Fruit fly (Drosophila melanogaster) whole organism, adult: ENCODE measurements around the gene CG31343.
"Not testable (repeated sequence)": the region's sequence is repeated elsewhere in the genome, so short reads cannot be mapped to it uniquely, and the experiment has no call there.

Experiments
- CG11617 ChIP-seq: fragments of 200-800 bp; sonication (Bioruptor generic); optimal IDR thresholded peaks from 2 replicates; lab custom pipeline; 2017; ENCODE audit warnings: mild to moderate bottlenecking, missing biosample characterization, missing genetic modification reagents, missing genetic modification characterization
- CG14711 ChIP-seq: fragments of 200-800 bp; sonication (Bioruptor generic); optimal IDR thresholded peaks from 2 replicates; lab custom pipeline; 2018; ENCODE audit warnings: missing biosample characterization, mild to moderate bottlenecking, missing genetic modification characterization, moderate library complexity
- CG1620 ChIP-seq: fragments of 200-800 bp; sonication (Bioruptor generic); optimal IDR thresholded peaks from 2 replicates; lab custom pipeline; 2016; ENCODE audit warnings: missing biosample characterization, missing genetic modification characterization
- CG33017 ChIP-seq: fragments of 200-800 bp; sonication (Bioruptor generic); optimal IDR thresholded peaks from 2 replicates; lab custom pipeline; 2018; ENCODE audit warnings: missing biosample characterization, mild to moderate bottlenecking, missing genetic modification characterization, moderate library complexity
- CG5204 ChIP-seq: fragments of 200-800 bp; sonication (Bioruptor generic); optimal IDR thresholded peaks from 2 replicates; lab custom pipeline; 2016; ENCODE audit warnings: missing biosample characterization, missing genetic modification characterization
- CG7045 ChIP-seq: fragments of 200-800 bp; sonication (Bioruptor generic); optimal IDR thresholded peaks from 2 replicates; lab custom pipeline; 2017; ENCODE audit warnings: missing biosample characterization, mild to moderate bottlenecking, missing genetic modification characterization
- CG7101 ChIP-seq: fragments of 200-800 bp; sonication (Bioruptor generic); optimal IDR thresholded peaks from 2 replicates; lab custom pipeline; 2018; ENCODE audit warnings: missing biosample characterization, mild to moderate bottlenecking, missing genetic modification characterization, moderate library complexity
- Clk ChIP-seq: fragments of 200-800 bp; sonication (Bioruptor generic); optimal IDR thresholded peaks from 2 replicates; lab custom pipeline; 2017; ENCODE audit warnings: missing biosample characterization, missing genetic modification characterization
- Crg-1 ChIP-seq: fragments of 200-800 bp; sonication (Bioruptor generic); optimal IDR thresholded peaks from 2 replicates; lab custom pipeline; 2016; ENCODE audit warnings: missing biosample characterization, missing genetic modification characterization
- Hr96 ChIP-seq: fragments of 200-800 bp; sonication (Bioruptor generic); optimal IDR thresholded peaks from 2 replicates; lab custom pipeline; 2016; ENCODE audit warnings: missing biosample characterization, missing genetic modification characterization
- Mnt ChIP-seq: fragments of 200-800 bp; sonication (Bioruptor generic); optimal IDR thresholded peaks from 2 replicates; lab custom pipeline; 2016; ENCODE audit warnings: missing biosample characterization, mild to moderate bottlenecking, missing genetic modification characterization
- bab1 ChIP-seq: fragments of 200-800 bp; sonication (Bioruptor generic); optimal IDR thresholded peaks from 3 replicates; lab custom pipeline; 2019; ENCODE audit warnings: missing biosample characterization, mild to moderate bottlenecking, missing genetic modification characterization, moderate library complexity
- cic ChIP-seq: fragments of 200-800 bp; sonication (Bioruptor generic); optimal IDR thresholded peaks from 2 replicates; lab custom pipeline; 2017; ENCODE audit warnings: missing biosample characterization, mild to moderate bottlenecking, missing genetic modification characterization, moderate library complexity
- cnc ChIP-seq, 2 experiments: fragments of >200 bp; optimal IDR thresholded peaks; 2 replicates each; lab custom pipeline; 2017
- kay ChIP-seq: fragments of 200-800 bp; sonication (Bioruptor generic); peaks from one replicate; lab custom pipeline; 2016; ENCODE audit warnings: missing biosample characterization, missing genetic modification characterization, borderline replicate concordance
- ovo ChIP-seq: fragments of 200-800 bp; sonication (Bioruptor generic); optimal IDR thresholded peaks from 2 replicates; lab custom pipeline; 2016; ENCODE audit warnings: missing biosample characterization, missing genetic modification characterization
- pad ChIP-seq: fragments of 200-800 bp; sonication (Bioruptor generic); optimal IDR thresholded peaks from 3 replicates; lab custom pipeline; 2017; ENCODE audit warnings: missing biosample characterization, missing genetic modification characterization, mild to moderate bottlenecking, moderate library complexity, missing genetic modification reagents
- tj ChIP-seq: fragments of 200-800 bp; sonication (Bioruptor generic); optimal IDR thresholded peaks from 3 replicates; lab custom pipeline; 2017; ENCODE audit warnings: missing biosample characterization, mild to moderate bottlenecking, missing genetic modification characterization, moderate library complexity
- toe ChIP-seq: fragments of 200-800 bp; sonication (Bioruptor generic); optimal IDR thresholded peaks from 2 replicates; lab custom pipeline; 2016; ENCODE audit warnings: missing biosample characterization, missing genetic modification characterization

The CG31343 gene

DNA sequence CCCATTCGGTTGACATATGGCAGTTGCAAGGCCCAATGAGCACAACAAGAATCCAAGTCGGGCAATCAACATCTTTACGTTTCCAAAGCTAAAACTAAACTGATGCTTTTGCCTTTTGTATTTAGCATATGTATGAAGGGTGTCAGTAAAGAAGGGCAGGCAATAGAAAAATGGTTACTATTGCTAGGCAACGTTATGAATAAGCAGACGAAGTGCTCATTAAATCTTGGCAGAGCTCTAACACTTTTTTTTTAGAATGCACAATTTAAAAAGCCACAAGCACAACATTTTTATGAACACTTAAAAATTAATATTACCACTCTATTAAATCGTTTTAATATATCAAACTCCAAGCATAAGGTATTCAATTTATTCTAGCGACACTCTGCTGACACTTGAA is 8.9 kb upstream of the CG31343 start, which contains the start of gene Sfp93F:
Sfp93F (minus strand) TSS at position 101 of the 400 bp plus-strand sequence.
- TF ChIP-seq Hr96 (GFP tag; lab: Kevin White, UChicago); cic; bab1 (GFP tag; lab: Kevin White, UChicago): not testable (repeated sequence)

DNA sequence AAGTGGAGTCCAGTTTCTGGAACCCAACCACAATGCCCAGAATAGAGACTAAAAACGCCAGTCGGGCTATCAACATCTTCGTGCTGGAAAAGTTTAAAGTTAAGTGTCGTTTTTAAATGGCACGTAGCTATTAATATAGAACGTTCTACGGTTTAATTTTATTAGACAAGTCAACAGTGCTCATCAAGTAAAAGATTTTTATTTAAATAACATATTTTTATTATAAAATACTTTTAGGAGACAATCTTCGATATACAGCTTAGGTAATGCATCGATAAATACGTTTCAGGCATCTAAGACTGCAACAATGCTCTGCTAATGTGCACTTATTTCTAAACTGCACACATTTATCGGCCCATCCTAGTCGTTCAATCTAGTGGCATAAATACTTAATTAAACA is 8.3 kb upstream of the CG31343 start, which contains the start of gene CG42869:
CG42869 (minus strand) TSS at position 101 of the 400 bp plus-strand sequence.
- TF ChIP-seq toe (GFP tag; lab: Kevin White, UChicago): no peak
- TF ChIP-seq tj: no peak
- no peak for TF ChIP-seq pad
- TF ChIP-seq CG14711 (tag; lab: Kevin White, UChicago): no peak
- TF ChIP-seq CG7101 (tag; lab: Kevin White, UChicago): no peak
- no peak for TF ChIP-seq Mnt (GFP tag; lab: Kevin White, UChicago)

DNA sequence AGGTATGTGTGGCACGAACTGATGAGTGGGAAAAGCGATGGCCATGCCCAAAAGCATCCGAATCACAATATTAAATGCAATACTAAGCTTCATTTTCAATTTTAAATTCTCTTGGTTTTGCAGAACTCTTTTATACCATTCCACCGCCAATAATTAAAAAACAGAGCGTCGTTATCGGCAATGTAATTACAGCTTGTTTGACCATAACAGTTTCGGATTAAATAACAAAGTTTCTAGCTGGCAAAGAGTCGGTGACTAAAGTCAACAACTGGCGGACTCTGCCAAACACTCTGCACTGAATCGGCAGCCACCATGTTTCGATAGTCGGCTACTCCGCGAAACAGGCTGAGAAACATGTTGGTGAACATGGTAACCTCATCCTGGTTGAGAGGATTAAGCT is 7.8 kb upstream of the CG31343 start, which contains the start of gene CG42870:
CG42870 (minus strand) TSS at position 101 of the 400 bp plus-strand sequence.
- TF ChIP-seq CG1620 (GFP tag; lab: Kevin White, UChicago) (no peak), cnc (optimal IDR thresholded peaks at IDR 0.05; lab: Kevin White, UChicago) (no peak), ovo (GFP tag; lab: Kevin White, UChicago) (no peak), CG7045 (GFP tag; lab: Kevin White, UChicago) (no peak)

DNA sequence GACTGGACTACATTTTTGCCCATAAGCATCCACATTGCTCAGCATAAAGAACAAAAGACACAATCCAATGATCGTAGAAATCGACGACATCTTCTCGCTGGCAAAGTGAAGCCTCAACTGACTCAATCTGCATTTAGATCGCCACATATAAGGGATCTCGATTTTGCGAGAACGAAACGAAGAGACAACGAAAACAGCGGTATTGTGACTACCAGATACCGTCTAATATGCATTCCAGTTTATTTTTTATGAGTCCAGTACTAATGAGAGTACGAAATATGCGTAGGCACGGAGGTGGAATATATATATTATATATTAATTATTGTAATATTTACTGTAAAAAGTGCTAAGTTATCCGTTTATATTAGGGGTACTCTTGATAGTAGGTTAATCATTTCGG is 6.1 kb upstream of the CG31343 start, which contains the start of gene CG34034:
CG34034 (minus strand) TSS at position 101 of the 400 bp plus-strand sequence.
- TF ChIP-seq CG33017 (tag; lab: Kevin White, UChicago): no peak
- TF ChIP-seq CG14711 (tag; lab: Kevin White, UChicago): no peak
- TF ChIP-seq Hr96 (GFP tag; lab: Kevin White, UChicago): no peak
- TF ChIP-seq CG1620 (GFP tag; lab: Kevin White, UChicago): no peak
- TF ChIP-seq Clk (GFP tag; lab: Kevin White, UChicago): no peak
- no peak for TF ChIP-seq CG11617 (GFP tag; lab: Kevin White, UChicago)
- no peak for TF ChIP-seq CG7101 (tag; lab: Kevin White, UChicago)
- no peak for TF ChIP-seq Crg-1
- TF ChIP-seq cnc (optimal IDR thresholded peaks at IDR 0.05; lab: Kevin White, UChicago): no peak

- TF ChIP-seq Mnt (GFP tag; lab: Kevin White, UChicago) (peak; percentile 22), CG5204 (no peak)
Measured at dm6 chr3R:21739750-21740319, 5.2 kb upstream of the CG31343 start, which contains the start of gene CG5849. TSS of gene CG5849 (plus strand) at chr3R:21740105.

DNA sequence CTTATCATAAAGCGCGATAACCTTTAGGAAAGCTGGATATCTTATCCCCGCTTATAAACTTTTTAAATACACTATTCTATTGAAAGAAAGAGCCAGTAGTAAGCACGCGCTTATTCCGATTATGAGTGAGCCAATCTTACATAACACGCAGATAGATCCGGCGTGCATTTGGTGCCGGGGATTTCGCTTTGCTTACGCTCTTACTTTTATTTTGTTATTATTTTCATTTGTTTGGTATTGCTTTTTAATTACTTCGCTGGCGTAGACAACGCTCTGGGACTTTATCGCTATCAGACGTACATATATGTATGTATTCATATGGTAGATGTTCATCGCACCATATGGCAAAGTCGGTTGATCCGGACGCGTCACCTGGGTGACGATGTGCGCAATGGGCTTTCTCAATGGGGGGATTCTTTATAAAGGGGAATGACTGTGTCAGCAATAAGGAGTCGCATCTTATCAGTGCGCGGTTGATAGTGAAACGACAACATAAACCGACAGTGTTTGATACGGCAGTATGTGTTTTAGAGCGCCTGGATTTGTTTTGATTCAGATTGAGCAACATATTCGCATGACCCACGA is 4.2 kb upstream of the CG31343 start:
- TF ChIP-seq kay: peak; percentile 95
- peak; percentile 72 for TF ChIP-seq cic
- TF ChIP-seq Mnt (GFP tag; lab: Kevin White, UChicago): no peak
- TF ChIP-seq tj: peak; percentile 51
- TF ChIP-seq pad: peak; percentile 5
- no peak for TF ChIP-seq CG7045 (GFP tag; lab: Kevin White, UChicago)

- TF ChIP-seq CG11617 (GFP tag; lab: Kevin White, UChicago): no peak
- peak; percentile 0 for TF ChIP-seq cic
Measured at dm6 chr3R:21745887-21746286, 821 bp downstream of the CG31343 start.

DNA sequence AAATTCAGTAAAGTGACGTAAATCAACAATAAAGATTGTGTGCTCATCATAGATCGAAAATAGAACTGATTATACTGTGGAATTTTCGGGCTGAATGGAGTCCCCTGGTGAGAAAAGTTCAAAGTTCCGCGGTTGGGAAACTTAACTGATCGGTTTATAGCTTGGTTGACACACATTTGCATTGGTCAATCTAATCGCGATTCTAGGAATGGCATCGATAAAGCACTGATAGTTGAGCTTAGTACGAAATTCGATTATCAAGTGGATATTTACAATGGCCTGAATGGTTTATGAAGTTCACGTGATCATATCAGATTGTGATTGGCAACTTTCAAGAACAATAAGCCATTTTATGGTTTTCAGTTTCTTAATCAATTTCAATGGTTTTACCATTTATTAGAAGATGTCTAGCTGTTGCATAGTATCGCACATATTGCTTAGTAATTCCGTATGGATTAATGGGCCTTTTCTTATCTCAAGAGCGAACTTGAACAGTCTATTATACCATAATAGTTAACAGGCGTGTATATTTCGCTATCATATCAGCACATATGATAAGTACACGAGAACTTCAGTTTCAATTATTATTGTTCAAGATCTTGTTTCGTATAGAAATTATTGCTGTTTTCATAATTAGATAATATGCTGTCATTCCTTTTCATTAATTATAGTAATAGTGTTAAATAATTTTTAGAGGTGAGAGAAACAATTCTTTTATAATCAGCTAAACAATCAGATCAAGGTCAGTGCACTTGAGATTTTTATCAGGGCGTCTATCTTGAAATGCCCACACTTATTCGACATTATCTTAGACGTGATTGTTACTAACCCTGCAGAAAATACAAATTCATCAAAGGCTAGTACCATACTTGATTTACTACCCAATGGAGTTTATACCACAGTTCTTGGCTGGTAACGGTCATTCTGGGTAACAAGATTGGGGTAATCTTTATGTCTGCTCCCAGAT is 4.2 kb downstream of the CG31343 start, which contains the start of gene CG31233:
CG31233 (plus strand) TSS at position 900 of the 967 bp plus-strand sequence.
- TF ChIP-seq kay (peak; percentile 33), bab1 (GFP tag; lab: Kevin White, UChicago) (no peak), Crg-1 (no peak), CG11617 (GFP tag; lab: Kevin White, UChicago) (no peak), cic (peak; percentile 19)
